Worm (Caenorhabditis elegans) whole organism, L2 larva: ENCODE data around the gene ech-2.

Experiments used
- ama-1 ChIP-seq: fragments of 150-350 bp; optimal IDR thresholded peaks from 2 replicates; lab custom pipeline; 2018; ENCODE audit warnings: inconsistent platforms
- dmd-4 ChIP-seq: sonication (generic microtip); optimal IDR thresholded peaks from 2 replicates; lab custom pipeline; 2017; ENCODE audit warnings: missing biosample characterization, missing genetic modification characterization
- lin-39 ChIP-seq: fragments of 150-350 bp; optimal IDR thresholded peaks from 2 replicates; lab custom pipeline; 2014; ENCODE audit warnings: missing biosample characterization, missing genetic modification reagents, missing genetic modification characterization
- snpc-4 ChIP-seq: fragments of 150-350 bp; optimal IDR thresholded peaks from 2 replicates; lab custom pipeline; 2014; ENCODE audit warnings: missing biosample characterization, missing genetic modification characterization

DNA sequence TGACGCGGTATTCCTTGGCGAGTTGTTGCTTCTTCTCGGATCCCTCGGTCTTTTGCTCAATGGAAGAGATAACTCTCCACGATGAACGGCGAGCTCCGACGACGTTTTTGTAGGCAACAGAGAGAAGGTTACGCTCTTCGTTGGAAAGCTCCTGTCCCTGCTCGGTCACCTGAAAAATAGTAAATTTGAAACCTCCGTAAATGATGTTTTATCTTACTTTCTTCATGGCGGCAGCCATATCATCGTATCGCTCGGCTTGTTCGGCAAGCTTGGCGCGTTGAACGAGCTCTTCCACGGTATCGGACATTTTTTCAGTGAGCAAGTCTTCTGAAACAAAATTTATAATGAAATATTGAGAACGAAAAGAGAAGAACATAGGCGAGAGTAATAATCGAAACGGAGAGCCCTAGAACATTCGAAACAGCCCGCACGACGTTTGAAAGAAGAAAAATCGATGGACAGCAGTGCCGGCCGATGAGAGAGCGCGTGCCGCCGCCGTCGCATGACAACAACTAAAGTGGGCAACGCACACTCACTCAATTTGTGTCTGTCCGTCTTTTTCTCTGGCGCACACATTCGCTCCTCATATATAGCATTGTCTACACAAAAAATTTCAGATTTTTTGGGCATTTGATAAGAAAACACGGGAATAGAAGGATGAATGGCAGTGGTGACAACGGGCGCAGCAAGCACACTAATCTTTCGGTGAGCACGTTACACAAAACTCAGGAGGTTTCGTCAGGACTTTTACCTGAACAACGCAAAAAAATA, 34.4 kb downstream of the ech-2 start, which contains the start of the genes par-5 and M117.3:
- no peak for TF ChIP-seq dmd-4 (tag; lab: Kevin White, UChicago)
- peak; percentile 52 for TF ChIP-seq ama-1 (lab: Kevin White, UChicago)
- peak; percentile 25 for TF ChIP-seq snpc-4 (tag; lab: Kevin White, UChicago)
- no peak for TF ChIP-seq lin-39
